Fruit fly (Drosophila melanogaster) whole organism: Measurements from ENCODE around the gene CG11449.
A peak's percentile ranks its signal among the peaks of the same experiment; 100 is the strongest.

Experiments
- CG8478 ChIP-seq: fragments of >200 bp; optimal IDR thresholded peaks from 2 replicates; lab custom pipeline; 2018; ENCODE audit warnings: inconsistent platforms
- Dll ChIP-seq: fragments of >200 bp; optimal IDR thresholded peaks from 2 replicates; lab custom pipeline; 2017
- EcR ChIP-seq, 2 experiments: fragments of >200 bp; optimal IDR thresholded peaks; 2 replicates each; lab custom pipeline; 2017; ENCODE audit warnings: missing biosample characterization in 2 of 2, missing genetic modification characterization in 2 of 2, missing genetic modification reagents in 2 of 2
- pan ChIP-seq: fragments of >200 bp; optimal IDR thresholded peaks from 2 replicates; lab custom pipeline; 2017
- psq ChIP-seq: fragments of >200 bp; optimal IDR thresholded peaks from 2 replicates; lab custom pipeline; 2017
- usp ChIP-seq: fragments of >200 bp; optimal IDR thresholded peaks from 2 replicates; lab custom pipeline; 2017; ENCODE audit warnings: missing biosample characterization, missing genetic modification characterization, mixed read lengths

- TF ChIP-seq Dll (no peak), EcR (GFP tag; optimal IDR thresholded peaks at IDR 0.05; lab: Kevin White, UChicago) (peak in 1 of 2 experiments; percentile 65), usp (no peak), pan (no peak), CG8478 (lab: Kevin White, UChicago) (no peak), psq (no peak)
Measured at dm6 chr3L:22420603-22421308, 33.4 kb upstream of the CG11449 start.
